Fruit fly (Drosophila melanogaster) whole organism: ENCODE measurements around the gene Sld5.

Source experiments
- CG8478 ChIP-seq: fragments of >200 bp; optimal IDR thresholded peaks from 2 replicates; lab custom pipeline; 2018; ENCODE audit warnings: inconsistent platforms
- Dll ChIP-seq: fragments of >200 bp; optimal IDR thresholded peaks from 2 replicates; lab custom pipeline; 2017
- EcR ChIP-seq, 2 experiments: fragments of >200 bp; optimal IDR thresholded peaks; 2 replicates each; lab custom pipeline; 2017; ENCODE audit warnings: missing biosample characterization in 2 of 2, missing genetic modification characterization in 2 of 2, missing genetic modification reagents in 2 of 2
- pan ChIP-seq: fragments of >200 bp; optimal IDR thresholded peaks from 2 replicates; lab custom pipeline; 2017
- psq ChIP-seq: fragments of >200 bp; optimal IDR thresholded peaks from 2 replicates; lab custom pipeline; 2017
- usp ChIP-seq: fragments of >200 bp; optimal IDR thresholded peaks from 2 replicates; lab custom pipeline; 2017; ENCODE audit warnings: missing biosample characterization, missing genetic modification characterization, mixed read lengths

Sld5 gene

DNA sequence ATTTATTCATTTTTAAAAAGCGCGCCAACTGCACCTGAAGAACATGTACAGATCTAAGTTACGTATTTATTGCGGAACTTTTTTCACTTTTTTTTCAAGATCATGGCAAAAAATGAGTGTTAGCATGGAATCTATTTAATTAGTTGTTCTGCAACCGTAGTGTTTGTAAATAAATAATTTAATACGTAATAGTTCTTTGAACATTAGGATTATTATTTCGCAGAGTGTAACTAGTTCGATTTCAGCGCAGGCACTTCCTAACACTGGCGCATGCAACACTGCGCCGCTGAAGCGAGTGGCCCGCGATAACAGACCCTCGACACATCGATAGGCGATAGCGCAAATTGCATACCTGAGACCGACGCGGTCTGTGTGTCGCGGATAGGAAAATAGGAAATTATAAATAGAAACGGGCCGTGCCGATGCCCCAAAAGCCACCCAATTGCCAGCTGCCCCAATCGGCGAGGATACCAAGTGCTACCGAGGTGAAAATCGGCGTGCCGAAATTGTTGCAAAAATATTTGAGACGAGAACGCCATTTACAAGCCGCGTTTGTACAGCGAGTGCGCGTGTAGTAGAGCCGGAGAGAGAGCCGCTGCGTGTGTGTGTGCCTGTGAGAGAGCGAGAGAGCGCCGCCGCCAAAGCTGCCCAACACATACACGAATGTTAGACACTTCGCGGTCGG lies 14.8 kb downstream of the Sld5 start, which contains the start of gene gro:
gro (plus strand) TSS at position 320 of the 685 bp plus-strand sequence.
- no peak for TF ChIP-seq CG8478 (lab: Kevin White, UChicago)
- TF ChIP-seq psq = no peak
- peak; percentile 78 for TF ChIP-seq Dll (lab: Kevin White, UChicago)

DNA sequence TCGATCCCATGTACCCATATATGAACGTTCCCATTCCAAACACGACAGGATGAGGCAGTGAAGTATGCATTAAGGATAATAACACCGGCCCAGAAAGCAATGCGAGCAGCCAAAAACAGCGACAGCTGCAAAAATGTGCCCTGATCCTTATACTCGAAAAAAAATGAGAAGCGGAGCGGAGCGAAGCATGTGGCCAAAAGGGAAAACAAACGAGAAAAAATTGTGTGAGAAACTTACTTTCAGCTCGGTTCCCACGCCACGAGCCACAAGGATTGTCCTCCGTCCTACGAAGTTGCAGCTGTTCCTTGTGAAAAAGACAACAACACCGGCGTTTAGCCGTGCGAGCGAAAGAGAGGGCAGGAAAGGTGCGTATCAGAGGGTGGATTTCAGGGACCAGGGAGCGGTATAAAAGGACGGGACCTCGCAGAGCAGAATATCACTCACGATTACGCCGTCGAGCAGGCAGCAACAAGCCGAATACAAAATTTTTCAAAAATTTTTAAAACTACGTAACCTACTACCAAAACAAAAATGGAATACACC lies 16.5 kb downstream of the Sld5 start:
- TF ChIP-seq pan (lab: Kevin White, UChicago) (no peak), usp (no peak), Dll (lab: Kevin White, UChicago) (no peak)

DNA sequence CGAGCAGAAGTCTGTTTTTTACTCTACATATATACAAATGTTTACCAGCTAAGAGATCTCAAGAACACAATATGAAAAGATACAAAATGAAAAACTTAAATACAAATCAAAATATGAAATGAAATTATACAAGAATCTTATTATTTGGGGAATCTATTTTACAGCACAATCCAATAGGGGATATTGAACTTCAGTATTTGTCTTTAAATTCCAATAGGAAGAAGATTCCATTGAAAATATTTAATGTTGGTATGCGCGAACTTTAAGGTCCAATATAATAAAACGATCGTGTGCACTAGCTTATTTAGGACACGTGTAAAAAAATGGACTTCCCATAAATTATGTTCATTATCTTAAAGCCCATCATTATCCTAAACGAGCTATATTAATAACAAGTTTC lies 18.4 kb downstream of the Sld5 start:
- TF ChIP-seq pan (lab: Kevin White, UChicago) (no peak), CG8478 (lab: Kevin White, UChicago) (no peak), Dll (lab: Kevin White, UChicago) (no peak), psq (no peak), EcR (GFP tag; optimal IDR thresholded peaks at IDR 0.05; lab: Kevin White, UChicago) (no peak), usp (no peak)

DNA sequence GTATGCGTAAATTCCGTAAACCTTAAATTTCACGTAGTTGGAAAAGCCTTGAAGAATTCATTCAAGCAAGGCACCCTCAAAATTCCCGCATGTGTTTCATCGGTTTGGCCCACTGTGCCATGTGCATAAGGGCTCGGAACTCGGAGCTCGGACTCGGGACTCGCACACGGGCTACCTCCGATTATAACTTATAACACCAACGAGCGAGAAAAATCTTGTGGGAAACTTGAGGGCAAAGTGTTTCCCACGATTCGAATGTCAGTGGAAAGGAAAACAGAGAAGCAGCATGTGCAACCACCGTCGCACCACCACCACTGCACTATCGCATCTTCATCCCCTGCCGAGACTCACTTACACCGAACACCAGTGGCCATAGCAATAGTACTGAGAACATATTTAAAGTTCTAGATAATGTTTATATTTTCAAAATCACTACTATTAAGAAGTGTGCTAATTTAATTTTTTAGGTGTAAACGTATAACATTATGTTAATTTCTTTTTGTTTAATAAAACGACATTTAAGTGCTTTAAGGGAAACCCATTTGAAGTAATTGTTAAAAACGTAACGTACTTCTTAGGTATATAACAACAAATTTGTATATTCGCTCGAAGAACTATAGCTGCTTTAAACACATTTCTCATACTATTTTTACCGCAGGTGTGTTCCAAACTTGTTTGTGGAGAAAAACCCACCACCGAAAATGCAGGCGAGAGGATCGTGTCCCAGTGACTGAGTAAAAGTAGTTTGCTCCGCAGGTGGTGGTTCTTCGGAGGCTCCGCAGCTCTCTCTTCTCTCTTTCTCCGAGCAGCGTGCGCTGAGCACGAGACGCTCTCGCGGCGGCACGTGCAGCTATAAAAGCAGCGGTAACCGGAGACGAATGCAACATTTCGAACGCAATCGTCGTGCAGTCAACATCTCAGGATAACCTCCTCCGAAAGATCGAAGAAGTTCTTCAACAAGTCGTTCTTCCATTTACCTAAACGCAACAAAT lies 19.9 kb downstream of the Sld5 start:
- peak; percentile 65 for TF ChIP-seq Dll (lab: Kevin White, UChicago)
- TF ChIP-seq pan (lab: Kevin White, UChicago) = no peak

DNA sequence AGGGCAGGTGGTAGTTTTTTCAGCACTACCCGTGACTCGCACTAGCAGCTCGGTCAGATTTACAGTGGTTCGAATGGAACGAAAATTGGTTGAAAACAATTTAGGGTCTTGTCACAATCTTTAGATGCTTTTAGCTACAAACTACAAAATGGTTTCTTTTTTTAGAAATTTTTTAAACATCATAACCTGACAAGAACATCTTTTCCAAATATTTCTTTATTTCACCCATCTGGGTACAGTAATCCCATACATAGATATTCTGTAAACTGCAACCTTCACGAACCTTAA lies 21.0 kb downstream of the Sld5 start:
- TF ChIP-seq EcR (GFP tag; optimal IDR thresholded peaks at IDR 0.05; lab: Kevin White, UChicago) = no peak
- TF ChIP-seq CG8478 (lab: Kevin White, UChicago) = no peak
- no peak for TF ChIP-seq usp
- TF ChIP-seq psq = no peak
- no peak for TF ChIP-seq pan (lab: Kevin White, UChicago)
- no peak for TF ChIP-seq Dll (lab: Kevin White, UChicago)

DNA sequence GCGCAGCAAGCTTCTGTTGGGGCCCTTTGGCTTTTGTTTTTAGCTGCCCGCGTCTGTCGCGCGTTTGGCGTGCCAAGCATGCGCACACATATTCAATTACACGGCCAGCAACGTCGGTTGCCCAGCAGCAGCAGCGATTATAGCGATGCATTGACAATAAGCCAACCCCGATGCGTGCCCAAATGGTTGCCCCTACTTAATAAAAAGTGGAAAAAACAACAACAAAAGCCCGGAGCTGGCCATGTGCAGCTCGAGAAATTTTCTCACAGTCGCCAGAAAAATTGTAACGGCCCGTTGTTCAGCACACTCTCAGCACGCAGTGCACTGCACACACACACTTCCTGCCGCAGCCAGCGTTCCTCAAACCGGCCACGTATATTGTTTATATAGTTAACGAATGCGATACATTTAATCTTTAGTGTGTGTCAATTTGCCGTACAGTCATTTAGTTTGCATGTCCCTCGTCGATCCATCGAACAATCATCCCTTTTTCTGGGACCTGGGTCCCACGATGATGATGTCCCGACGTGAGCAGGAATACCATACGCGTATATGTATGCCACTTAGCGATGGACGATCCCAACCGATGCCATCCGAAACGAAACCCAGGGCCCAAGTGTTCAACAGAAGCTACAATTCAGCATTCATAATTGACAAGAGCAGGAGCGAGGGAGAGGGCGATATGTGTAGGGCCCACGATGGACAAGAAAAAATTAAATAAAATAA lies 21.5 kb downstream of the Sld5 start:
- TF ChIP-seq CG8478 (lab: Kevin White, UChicago) = no peak
- no peak for TF ChIP-seq EcR (GFP tag; optimal IDR thresholded peaks at IDR 0.05; lab: Kevin White, UChicago)
- no peak for TF ChIP-seq Dll (lab: Kevin White, UChicago)
- no peak for TF ChIP-seq usp
- no peak for TF ChIP-seq pan (lab: Kevin White, UChicago)
- TF ChIP-seq psq = no peak

DNA sequence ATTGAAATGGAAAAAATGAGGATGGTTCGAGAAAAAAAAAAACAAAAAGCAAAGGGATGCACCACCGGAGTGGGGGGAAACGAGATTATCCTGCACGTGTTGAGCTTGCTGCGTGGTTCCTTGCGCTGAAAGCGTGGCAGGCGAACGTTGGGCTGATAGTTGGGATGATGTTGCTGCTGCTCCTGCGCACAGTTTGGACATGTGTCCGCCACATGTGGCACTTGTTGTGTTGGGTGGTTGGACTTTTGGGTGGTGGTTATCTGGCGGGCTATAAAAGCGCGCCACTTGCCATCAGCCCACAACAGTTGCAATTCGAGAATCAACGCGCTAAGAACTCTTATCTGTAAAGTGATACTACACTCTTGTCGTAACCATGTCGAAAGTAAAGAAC lies 23.7 kb downstream of the Sld5 start:
- TF ChIP-seq CG8478 (lab: Kevin White, UChicago) = no peak
- no peak for TF ChIP-seq EcR (GFP tag; optimal IDR thresholded peaks at IDR 0.05; lab: Kevin White, UChicago)
- TF ChIP-seq usp = no peak
- no peak for TF ChIP-seq psq
- TF ChIP-seq pan (lab: Kevin White, UChicago) = no peak
- TF ChIP-seq Dll (lab: Kevin White, UChicago) = no peak

DNA sequence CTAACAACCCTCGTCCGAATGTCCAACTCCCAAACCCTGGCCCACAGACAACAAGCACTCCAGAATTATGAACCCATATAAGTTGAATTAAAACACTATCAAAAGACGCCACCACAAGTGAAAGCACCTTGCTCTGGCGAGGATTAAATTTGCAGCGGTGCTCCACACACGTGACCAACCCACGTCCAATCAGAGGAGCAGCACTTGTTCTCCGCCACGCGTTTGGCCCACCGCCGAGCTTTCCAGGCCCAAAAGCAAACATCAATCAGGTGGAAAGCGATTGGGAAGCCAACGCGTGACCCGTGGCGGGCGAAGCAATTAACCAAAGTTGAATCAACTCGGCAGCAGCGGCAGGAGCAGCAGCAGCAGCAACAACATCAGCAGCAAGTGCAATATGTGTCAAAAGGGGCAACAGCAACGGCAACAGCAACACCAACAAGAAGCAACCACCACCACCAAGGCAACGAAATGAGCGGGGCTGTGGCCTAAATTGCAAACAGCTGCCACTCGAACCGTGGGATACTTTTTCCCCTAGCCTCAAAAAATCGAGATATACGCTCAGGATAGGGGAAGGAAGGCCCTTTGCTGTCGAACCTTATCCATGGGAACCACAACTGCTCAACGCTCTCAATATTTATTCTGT lies 24.3 kb downstream of the Sld5 start:
- TF ChIP-seq usp (no peak), EcR (GFP tag; optimal IDR thresholded peaks at IDR 0.05; lab: Kevin White, UChicago) (no peak), CG8478 (lab: Kevin White, UChicago) (no peak), Dll (lab: Kevin White, UChicago) (no peak), psq (no peak), pan (lab: Kevin White, UChicago) (no peak)

DNA sequence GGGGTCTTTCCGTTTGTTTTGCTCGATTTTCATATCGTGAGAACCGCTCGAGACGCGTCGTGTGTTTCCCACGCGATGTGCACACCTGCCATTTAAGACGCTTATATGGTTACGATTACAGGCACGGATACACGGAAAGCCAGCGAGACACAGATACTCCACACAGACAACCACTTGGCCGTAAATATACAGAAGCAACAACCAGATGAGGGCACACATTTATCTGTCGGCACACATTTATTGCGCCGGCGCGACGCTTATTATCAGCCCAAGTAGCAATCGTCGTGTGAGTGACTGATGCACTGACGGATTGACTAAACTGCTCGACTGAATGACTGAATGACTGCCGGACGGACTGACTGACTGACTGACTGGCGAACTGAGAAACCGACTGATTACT lies 25.8 kb downstream of the Sld5 start:
- TF ChIP-seq CG8478 (lab: Kevin White, UChicago) = no peak
- no peak for TF ChIP-seq pan (lab: Kevin White, UChicago)
- no peak for TF ChIP-seq psq
- no peak for TF ChIP-seq EcR (GFP tag; optimal IDR thresholded peaks at IDR 0.05; lab: Kevin White, UChicago)
- no peak for TF ChIP-seq usp
- TF ChIP-seq Dll (lab: Kevin White, UChicago) = no peak

DNA sequence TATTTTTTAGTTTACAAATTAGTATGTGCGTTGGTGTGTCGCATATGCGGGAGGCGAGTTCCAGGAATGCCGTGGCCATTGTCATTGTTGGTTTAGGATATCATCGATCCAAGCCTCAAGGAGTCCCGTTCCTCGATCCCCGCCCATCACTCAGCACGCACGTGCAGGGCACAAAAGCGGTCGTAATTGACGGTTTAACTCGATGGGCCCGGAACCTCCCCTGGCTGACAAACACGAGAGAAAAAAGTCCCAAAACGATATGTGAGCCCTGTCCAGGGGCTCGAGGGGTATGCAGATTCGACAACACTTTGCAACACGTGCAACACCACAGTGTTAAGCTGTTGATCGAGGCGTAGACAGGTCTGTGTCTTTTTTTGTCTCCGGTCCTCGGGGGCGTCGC lies 28.4 kb downstream of the Sld5 start:
- TF ChIP-seq Dll (lab: Kevin White, UChicago) (peak; percentile 1), CG8478 (lab: Kevin White, UChicago) (no peak), EcR (GFP tag; optimal IDR thresholded peaks at IDR 0.05; lab: Kevin White, UChicago) (no peak), usp (no peak), psq (no peak), pan (lab: Kevin White, UChicago) (no peak)

DNA sequence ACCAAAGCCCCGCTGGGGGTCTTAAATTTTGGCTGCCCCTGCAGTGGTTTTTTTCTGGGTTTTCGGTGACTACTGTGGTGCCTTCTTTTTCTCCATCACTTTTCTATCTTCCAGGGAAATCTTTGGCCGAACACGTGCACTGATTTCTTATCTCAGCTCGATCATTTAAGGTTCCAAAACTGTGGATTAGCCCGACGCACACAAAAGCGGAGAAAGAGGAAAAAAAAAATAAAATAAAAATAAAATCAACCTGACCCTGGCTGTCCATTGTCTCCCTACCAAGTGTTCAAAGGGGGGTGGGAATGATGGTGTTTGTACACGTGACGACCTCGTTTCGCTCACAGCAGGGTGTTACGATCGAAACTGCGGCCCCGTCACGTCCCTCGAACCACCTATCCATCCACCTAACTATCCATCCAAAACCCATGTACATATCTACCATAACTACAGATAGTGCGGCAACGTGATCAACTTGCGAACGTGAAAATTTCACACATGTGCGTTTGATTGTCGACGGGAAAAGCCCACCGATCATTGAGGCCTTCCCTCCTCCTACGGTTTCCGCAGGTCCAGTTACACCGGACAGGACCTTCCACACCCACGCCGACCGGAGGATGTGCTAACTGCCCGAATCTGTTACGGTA lies 29.6 kb downstream of the Sld5 start:
- TF ChIP-seq psq (no peak), pan (lab: Kevin White, UChicago) (no peak), Dll (lab: Kevin White, UChicago) (no peak)
